Fruit fly (Drosophila melanogaster): Measurements from ENCODE around the gene CG32243.

- TF ChIP-seq CG8478 (optimal IDR thresholded peaks at IDR 0.05): no peak
- peak; percentile 45 to 63 for TF ChIP-seq CTCF (optimal IDR thresholded peaks at IDR 0.05)
These were observed 9.0 kb downstream of the CG32243 start, which contains the start of gene Tie for dm6 chr3L:4531941-4532478.
